Fruit fly (Drosophila melanogaster): ENCODE measurements around the gene CG14395.

The CG14395 gene

dm6 chr3R:12654253-12654623 lies 8.4 kb upstream of the CG14395 start, which contains the start of gene CG6225:
Gene CG6225 (plus strand): TSS chr3R:12654577.
- no peak for TF ChIP-seq psq (optimal IDR thresholded peaks at IDR 0.05)
- no peak for TF ChIP-seq CG8478 (optimal IDR thresholded peaks at IDR 0.05)
- no peak for TF ChIP-seq pan (optimal IDR thresholded peaks at IDR 0.05)
- no peak for TF ChIP-seq Dll (optimal IDR thresholded peaks at IDR 0.05)
- TF ChIP-seq usp (GFP tag; optimal IDR thresholded peaks at IDR 0.05) = no peak
- TF ChIP-seq EcR (GFP tag; optimal IDR thresholded peaks at IDR 0.05) = no peak

dm6 chr3R:12656946-12657566 lies 5.6 kb upstream of the CG14395 start:
- TF ChIP-seq usp (GFP tag; optimal IDR thresholded peaks at IDR 0.05) (no peak), EcR (GFP tag; optimal IDR thresholded peaks at IDR 0.05) (no peak), pan (optimal IDR thresholded peaks at IDR 0.05) (no peak), Dll (optimal IDR thresholded peaks at IDR 0.05) (no peak), psq (optimal IDR thresholded peaks at IDR 0.05) (no peak), CG8478 (optimal IDR thresholded peaks at IDR 0.05) (no peak)

- no peak for TF ChIP-seq usp (GFP tag; optimal IDR thresholded peaks at IDR 0.05)
- no peak for TF ChIP-seq psq (optimal IDR thresholded peaks at IDR 0.05)
- no peak for TF ChIP-seq Dll (optimal IDR thresholded peaks at IDR 0.05)
- TF ChIP-seq CG8478 (optimal IDR thresholded peaks at IDR 0.05) = no peak
- TF ChIP-seq EcR (GFP tag; optimal IDR thresholded peaks at IDR 0.05) = no peak
- TF ChIP-seq pan (optimal IDR thresholded peaks at IDR 0.05) = no peak
These were observed 3.7 kb downstream of the CG14395 start for dm6 chr3R:12666206-12666834.

dm6 chr3R:12674041-12674623 lies 11.5 kb downstream of the CG14395 start, which contains the start of gene Gnmt:
Gene Gnmt (plus strand): TSS chr3R:12674608.
- no peak for TF ChIP-seq psq (optimal IDR thresholded peaks at IDR 0.05)
- no peak for TF ChIP-seq EcR (GFP tag; optimal IDR thresholded peaks at IDR 0.05)
- no peak for TF ChIP-seq usp (GFP tag; optimal IDR thresholded peaks at IDR 0.05)
- no peak for TF ChIP-seq Dll (optimal IDR thresholded peaks at IDR 0.05)

dm6 chr3R:12676160-12676559 lies 13.5 kb downstream of the CG14395 start, which contains the start of gene CG43630:
Gene CG43630 (minus strand): TSS chr3R:12676260.
- TF ChIP-seq psq (optimal IDR thresholded peaks at IDR 0.05) = no peak
- no peak for TF ChIP-seq EcR (GFP tag; optimal IDR thresholded peaks at IDR 0.05)
- TF ChIP-seq usp (GFP tag; optimal IDR thresholded peaks at IDR 0.05) = no peak
- no peak for TF ChIP-seq CG8478 (optimal IDR thresholded peaks at IDR 0.05)
- no peak for TF ChIP-seq Dll (optimal IDR thresholded peaks at IDR 0.05)
- TF ChIP-seq pan (optimal IDR thresholded peaks at IDR 0.05) = no peak

- TF ChIP-seq psq (optimal IDR thresholded peaks at IDR 0.05) (no peak), EcR (GFP tag; optimal IDR thresholded peaks at IDR 0.05) (no peak), usp (GFP tag; optimal IDR thresholded peaks at IDR 0.05) (no peak), pan (optimal IDR thresholded peaks at IDR 0.05) (no peak)
These were observed 16.2 kb downstream of the CG14395 start, which contains the start of gene mbo for dm6 chr3R:12678850-12679249. Gene mbo (minus strand): TSS chr3R:12679052.

- TF ChIP-seq pan (optimal IDR thresholded peaks at IDR 0.05) (no peak), EcR (GFP tag; optimal IDR thresholded peaks at IDR 0.05) (no peak), Dll (optimal IDR thresholded peaks at IDR 0.05) (no peak), CG8478 (optimal IDR thresholded peaks at IDR 0.05) (no peak), psq (optimal IDR thresholded peaks at IDR 0.05) (no peak), usp (GFP tag; optimal IDR thresholded peaks at IDR 0.05) (no peak)
These were observed 18.6 kb downstream of the CG14395 start, which contains the start of gene Cyp313a4 for dm6 chr3R:12681275-12681674. Gene Cyp313a4 (minus strand): TSS chr3R:12681375.

dm6 chr3R:12685290-12685689 lies 22.7 kb downstream of the CG14395 start:
- TF ChIP-seq Dll (optimal IDR thresholded peaks at IDR 0.05) = no peak
- no peak for TF ChIP-seq usp (GFP tag; optimal IDR thresholded peaks at IDR 0.05)
- no peak for TF ChIP-seq CG8478 (optimal IDR thresholded peaks at IDR 0.05)
- no peak for TF ChIP-seq psq (optimal IDR thresholded peaks at IDR 0.05)
- TF ChIP-seq pan (optimal IDR thresholded peaks at IDR 0.05) = no peak
- no peak for TF ChIP-seq EcR (GFP tag; optimal IDR thresholded peaks at IDR 0.05)

- TF ChIP-seq psq (optimal IDR thresholded peaks at IDR 0.05) = no peak
- no peak for TF ChIP-seq pan (optimal IDR thresholded peaks at IDR 0.05)
- TF ChIP-seq Dll (optimal IDR thresholded peaks at IDR 0.05) = no peak
- TF ChIP-seq EcR (GFP tag; optimal IDR thresholded peaks at IDR 0.05) = no peak
- TF ChIP-seq usp (GFP tag; optimal IDR thresholded peaks at IDR 0.05) = no peak
- no peak for TF ChIP-seq CG8478 (optimal IDR thresholded peaks at IDR 0.05)
These were observed 25.5 kb downstream of the CG14395 start for dm6 chr3R:12688116-12688515.

- TF ChIP-seq usp (GFP tag; optimal IDR thresholded peaks at IDR 0.05) (no peak), EcR (GFP tag; optimal IDR thresholded peaks at IDR 0.05) (no peak), Dll (optimal IDR thresholded peaks at IDR 0.05) (no peak), CG8478 (optimal IDR thresholded peaks at IDR 0.05) (no peak), psq (optimal IDR thresholded peaks at IDR 0.05) (no peak), pan (optimal IDR thresholded peaks at IDR 0.05) (no peak)
These were observed 26.2 kb downstream of the CG14395 start, which contains the start of gene kar for dm6 chr3R:12688672-12689417. Gene kar (minus strand): TSS chr3R:12689367.

- no peak for TF ChIP-seq pan (optimal IDR thresholded peaks at IDR 0.05)
- TF ChIP-seq CG8478 (optimal IDR thresholded peaks at IDR 0.05) = no peak
- TF ChIP-seq usp (GFP tag; optimal IDR thresholded peaks at IDR 0.05) = no peak
- no peak for TF ChIP-seq psq (optimal IDR thresholded peaks at IDR 0.05)
- TF ChIP-seq Dll (optimal IDR thresholded peaks at IDR 0.05) = no peak
- no peak for TF ChIP-seq EcR (GFP tag; optimal IDR thresholded peaks at IDR 0.05)
These were observed 28.9 kb downstream of the CG14395 start, which contains the start of gene Arp1 for dm6 chr3R:12691422-12692101. Gene Arp1 (plus strand): TSS chr3R:12691743.
